Worm (Caenorhabditis elegans): ENCODE results near the gene cyld-1.

The cyld-1 gene

ce11 chrIII:9867780-9868503 lies 42.5 kb downstream of the cyld-1 start, which contains the start of gene dhhc-4 (continued):
- no peak for TF ChIP-seq egl-27 (tag; optimal IDR thresholded peaks at IDR 0.05)
- peak; percentile 94 for TF ChIP-seq gmeb-1 (tag; optimal IDR thresholded peaks at IDR 0.05)
- peak; percentile 80 for TF ChIP-seq unc-55 (GFP tag; optimal IDR thresholded peaks at IDR 0.05)
- TF ChIP-seq mab-5 (tag; optimal IDR thresholded peaks at IDR 0.05), result peak; percentile 66
- TF ChIP-seq crh-2 (tag; optimal IDR thresholded peaks at IDR 0.05), result peak; percentile 5

- TF ChIP-seq sma-3 (GFP tag; optimal IDR thresholded peaks at IDR 0.05) (peak; percentile 13), mab-5 (tag; optimal IDR thresholded peaks at IDR 0.05) (no peak)
These were observed 43.1 kb downstream of the cyld-1 start for ce11 chrIII:9867352-9867751.

ce11 chrIII:9862469-9862868 lies 48.0 kb downstream of the cyld-1 start:
- peak in 1 of 2 experiments; percentile 44 for TF ChIP-seq lsy-2 (tag; optimal IDR thresholded peaks at IDR 0.05)
- TF ChIP-seq gmeb-1 (tag; optimal IDR thresholded peaks at IDR 0.05), result no peak

ce11 chrIII:9861470-9862342 lies 48.8 kb downstream of the cyld-1 start:
- TF ChIP-seq unc-55 (GFP tag; optimal IDR thresholded peaks at IDR 0.05), result peak; percentile 64
- no peak for TF ChIP-seq egl-27 (tag; optimal IDR thresholded peaks at IDR 0.05)
- TF ChIP-seq nhr-21 (tag; optimal IDR thresholded peaks at IDR 0.05), result no peak
- TF ChIP-seq blmp-1 (tag; optimal IDR thresholded peaks at IDR 0.05; ENCODE audit: insufficient read depth), result no peak
- no peak for TF ChIP-seq lin-39 (tag; optimal IDR thresholded peaks at IDR 0.05)
- TF ChIP-seq elt-1 (tag; optimal IDR thresholded peaks at IDR 0.05), result no peak
- TF ChIP-seq ceh-82 (tag; optimal IDR thresholded peaks at IDR 0.05), result no peak
- no peak for TF ChIP-seq unc-62 (GFP tag; optimal IDR thresholded peaks at IDR 0.05)
- peak; percentile 42 for TF ChIP-seq ztf-4 (tag; optimal IDR thresholded peaks at IDR 0.05)
- no peak for TF ChIP-seq nhr-11 (tag; optimal IDR thresholded peaks at IDR 0.05)
- TF ChIP-seq ama-1 (optimal IDR thresholded peaks at IDR 0.05), result no peak
- TF ChIP-seq lsy-2 (tag; optimal IDR thresholded peaks at IDR 0.05), result peak; percentile 35 to 50
- no peak for TF ChIP-seq nhr-237 (tag; optimal IDR thresholded peaks at IDR 0.05)
- TF ChIP-seq Y55F3AM.14 (GFP tag; optimal IDR thresholded peaks at IDR 0.05), result peak; percentile 61
- no peak for TF ChIP-seq nhr-6 (tag; optimal IDR thresholded peaks at IDR 0.05)
- TF ChIP-seq nhr-10 (tag; optimal IDR thresholded peaks at IDR 0.05), result no peak
- TF ChIP-seq sem-4 (tag; optimal IDR thresholded peaks at IDR 0.05), result peak; percentile 1
- no peak for TF ChIP-seq nhr-12 (tag; optimal IDR thresholded peaks at IDR 0.05)
- TF ChIP-seq nhr-23 (tag; optimal IDR thresholded peaks at IDR 0.05), result no peak
- no peak for TF ChIP-seq mbf-1 (tag; optimal IDR thresholded peaks at IDR 0.05)
- TF ChIP-seq ztf-11 (tag; optimal IDR thresholded peaks at IDR 0.05), result no peak
- no peak for TF ChIP-seq dmd-4 (tag; optimal IDR thresholded peaks at IDR 0.05)
- no peak for TF ChIP-seq peb-1 (tag; optimal IDR thresholded peaks at IDR 0.05)
- no peak for TF ChIP-seq R02D3.7 (tag; optimal IDR thresholded peaks at IDR 0.05)
- no peak for TF ChIP-seq zag-1 (tag; optimal IDR thresholded peaks at IDR 0.05)
- peak; percentile 16 for TF ChIP-seq sma-3 (GFP tag; optimal IDR thresholded peaks at IDR 0.05)
- peak; percentile 37 for TF ChIP-seq mab-5 (tag; optimal IDR thresholded peaks at IDR 0.05)
- TF ChIP-seq aly-2 (tag; optimal IDR thresholded peaks at IDR 0.05), result no peak
- peak; percentile 58 for TF ChIP-seq crh-2 (tag; optimal IDR thresholded peaks at IDR 0.05)
- TF ChIP-seq nhr-25 (tag; optimal IDR thresholded peaks at IDR 0.05), result no peak
- TF ChIP-seq skn-1 (tag; optimal IDR thresholded peaks at IDR 0.05), result no peak
- no peak for TF ChIP-seq lin-13 (GFP tag; optimal IDR thresholded peaks at IDR 0.05)
- TF ChIP-seq sma-9 (GFP tag; optimal IDR thresholded peaks at IDR 0.05), result peak; percentile 78
- no peak for TF ChIP-seq sma-9 (tag; optimal IDR thresholded peaks at IDR 0.05)
- TF ChIP-seq fos-1 (tag; optimal IDR thresholded peaks at IDR 0.05), result peak; percentile 20
- TF ChIP-seq gmeb-1 (tag; optimal IDR thresholded peaks at IDR 0.05), result peak; percentile 70
- TF ChIP-seq ZK546.5 (tag; optimal IDR thresholded peaks at IDR 0.05), result no peak
- no peak for TF ChIP-seq elt-3 (tag; optimal IDR thresholded peaks at IDR 0.05)
- TF ChIP-seq lin-11 (tag; optimal IDR thresholded peaks at IDR 0.05), result peak; percentile 53
- TF ChIP-seq snpc-4 (tag; optimal IDR thresholded peaks at IDR 0.05), result no peak
- TF ChIP-seq ztf-1 (GFP tag; conservative IDR thresholded peaks at IDR 0.05), result no peak
- TF ChIP-seq mdl-1 (tag; optimal IDR thresholded peaks at IDR 0.05), result peak in 1 of 2 experiments; percentile 17
- TF ChIP-seq nhr-129 (tag; optimal IDR thresholded peaks at IDR 0.05), result peak; percentile 79
- no peak for TF ChIP-seq alr-1 (tag; optimal IDR thresholded peaks at IDR 0.05)
